Fruit fly (Drosophila melanogaster) whole organism, adult: ENCODE measurements around the gene CG3699.

Source experiments
- ovo ChIP-seq: fragments of 200-800 bp; sonication (Bioruptor generic); optimal IDR thresholded peaks from 2 replicates; lab custom pipeline; 2016; ENCODE audit warnings: missing biosample characterization, missing genetic modification characterization
- tj ChIP-seq: fragments of 200-800 bp; sonication (Bioruptor generic); optimal IDR thresholded peaks from 3 replicates; lab custom pipeline; 2017; ENCODE audit warnings: missing biosample characterization, mild to moderate bottlenecking, missing genetic modification characterization, moderate library complexity

DNA sequence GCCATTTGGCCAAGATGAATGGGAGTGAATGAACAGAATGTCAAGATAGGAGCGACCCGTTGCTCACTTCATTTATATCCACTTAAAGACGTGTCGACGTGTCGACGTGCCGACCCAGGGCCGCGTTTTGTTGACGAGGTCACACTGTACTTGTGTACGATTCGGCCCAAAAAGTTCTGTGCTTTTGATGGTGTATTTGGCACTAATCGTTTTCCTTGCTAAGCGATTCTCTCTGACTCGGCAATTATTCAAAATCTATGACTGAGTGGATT is 921 bp upstream of the CG3699 start:
- TF ChIP-seq tj (GFP tag; lab: Kevin White, UChicago) = no peak
- TF ChIP-seq ovo (GFP tag; lab: Kevin White, UChicago) = no peak
